Worm (Caenorhabditis elegans) whole organism, L1 larva: ENCODE data around the gene F13D11.4.

ENCODE experiments used
- nhr-237 ChIP-seq: fragments of 150-350 bp; optimal IDR thresholded peaks from 2 replicates; lab custom pipeline; 2014; ENCODE audit warnings: missing biosample characterization, missing genetic modification characterization
- swsn-7 ChIP-seq: sonication (generic microtip); optimal IDR thresholded peaks from 2 replicates; lab custom pipeline; 2016; ENCODE audit warnings: missing genetic modification characterization, missing compliant biosample characterization

ce11 chrX:5834581-5835481, at the start of gene F13D11.4:
- TF ChIP-seq nhr-237 (tag; lab: Kevin White, UChicago) (no peak), swsn-7 (tag; lab: Kevin White, UChicago) (no peak)
